Worm (Caenorhabditis elegans) whole organism, L4/young adult: ENCODE data around the gene T25C12.3.

Source experiments
- dao-5 ChIP-seq: sonication (generic microtip); optimal IDR thresholded peaks from 2 replicates; lab custom pipeline; 2016; ENCODE audit warnings: missing genotype, missing genetic modification characterization, moderate library complexity, missing compliant biosample characterization
- him-1 ChIP-seq: sonication (generic microtip); optimal IDR thresholded peaks from 2 replicates; lab custom pipeline; 2016; ENCODE audit warnings: missing genotype, missing genetic modification reagents, missing genetic modification characterization, missing compliant biosample characterization

DNA sequence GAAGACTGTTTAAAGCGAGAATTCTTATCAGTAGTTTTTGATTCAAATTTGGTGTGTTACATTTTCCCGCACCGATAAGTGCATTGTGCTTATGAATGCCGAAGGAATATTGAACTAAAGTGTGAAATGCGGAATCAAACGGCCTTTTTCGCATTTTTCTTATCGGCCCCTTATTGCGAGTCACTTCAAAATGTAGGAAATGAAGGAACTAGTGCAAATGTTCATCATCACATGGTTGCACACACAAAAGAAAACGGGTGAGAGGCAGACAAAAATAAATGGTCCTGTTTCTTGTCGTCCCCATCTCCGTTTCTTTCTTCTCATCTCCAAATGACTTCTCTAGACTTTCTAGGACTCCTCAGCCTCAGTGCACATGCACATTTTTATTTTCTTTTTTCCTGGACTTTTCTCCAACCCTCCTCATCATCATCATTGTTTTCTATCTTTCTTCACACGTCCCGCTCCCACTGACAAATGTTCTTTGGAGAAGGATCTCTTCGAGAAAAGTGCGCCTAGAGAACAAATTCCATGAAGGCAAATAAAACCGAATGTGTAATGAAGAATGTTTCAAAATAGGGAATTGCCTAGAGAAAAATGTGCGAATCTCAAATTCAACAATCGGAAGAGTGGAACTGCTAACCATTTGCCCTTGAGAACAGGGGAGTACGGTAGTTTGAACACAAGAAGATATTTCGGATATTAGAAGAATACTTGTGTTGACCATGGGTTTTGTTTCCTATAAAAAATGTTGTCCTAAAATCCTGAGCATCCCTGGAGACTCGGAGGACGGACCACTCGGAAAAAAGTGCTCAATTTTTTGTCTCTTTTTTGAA, 35.3 kb downstream of the T25C12.3 start:
- TF ChIP-seq dao-5 (tag; lab: Kevin White, UChicago) (no peak), him-1 (tag; lab: Kevin White, UChicago) (no peak)
